Fruit fly (Drosophila melanogaster): ENCODE measurements around the gene Prp40.

The Prp40 gene

DNA sequence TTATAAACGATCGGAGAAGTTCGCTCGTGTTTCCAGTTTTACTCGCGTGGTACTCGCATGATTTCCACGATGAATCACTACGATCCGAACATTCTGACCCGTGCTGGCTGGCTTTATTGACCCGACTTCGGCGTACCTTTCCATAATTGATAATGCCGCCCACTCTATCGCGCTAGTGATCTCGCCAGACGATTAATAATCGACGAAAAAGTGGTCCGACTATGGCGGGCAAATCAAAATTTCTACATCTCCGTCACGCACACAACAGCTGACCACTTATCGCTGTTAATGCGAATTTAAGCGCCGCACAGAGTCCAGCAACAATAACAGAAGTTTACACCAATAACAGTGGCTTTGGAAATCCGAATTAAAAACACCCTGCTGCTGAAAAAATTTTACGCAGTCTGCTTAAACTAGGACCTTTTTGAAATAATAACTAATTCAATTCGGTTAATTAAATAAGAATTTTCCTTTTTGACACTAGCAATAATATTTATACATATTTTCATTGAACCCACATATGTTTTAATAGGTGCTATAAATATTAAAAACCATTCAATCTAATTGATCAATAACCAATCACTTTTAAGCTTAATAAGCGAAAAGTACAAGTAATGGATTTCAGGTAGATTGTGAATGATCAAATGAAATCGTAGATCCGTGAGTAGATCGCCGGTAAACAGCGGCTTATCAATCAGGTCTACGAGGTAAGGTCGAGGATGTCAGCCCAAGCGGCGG lies 32.9 kb downstream of the Prp40 start (continued):
- no peak for TF ChIP-seq CG17912 (GFP tag; optimal IDR thresholded peaks at IDR 0.05)
- TF ChIP-seq CG33213 (GFP tag; optimal IDR thresholded peaks at IDR 0.05) = no peak
- peak; percentile 15 for TF ChIP-seq CG14710 (tag; optimal IDR thresholded peaks at IDR 0.05)
- TF ChIP-seq Aef1 (GFP tag; IDR thresholded peaks at IDR 0.05) = no peak; the same call in 2 of the 3 replicates
- no peak for TF ChIP-seq fru (optimal IDR thresholded peaks at IDR 0.05)
- TF ChIP-seq CG18011 (GFP tag; optimal IDR thresholded peaks at IDR 0.05) = no peak
- TF ChIP-seq CG11560 (tag; IDR thresholded peaks at IDR 0.05) = no peak
- TF ChIP-seq CG30431 (GFP tag; optimal IDR thresholded peaks at IDR 0.05) = no peak
- no peak for TF ChIP-seq CG14860 (GFP tag; IDR thresholded peaks at IDR 0.05; ENCODE audit: partially characterized antibody)
- TF ChIP-seq Atf6 (GFP tag; IDR thresholded peaks at IDR 0.05) = no peak
- no peak for TF ChIP-seq CG17802 (tag; optimal IDR thresholded peaks at IDR 0.05)
- TF ChIP-seq Blimp-1 (GFP tag; optimal IDR thresholded peaks at IDR 0.05) = no peak
- TF ChIP-seq sna (GFP tag; IDR thresholded peaks at IDR 0.05; ENCODE audit: partially characterized antibody) = no peak
- TF ChIP-seq Spps (tag; optimal IDR thresholded peaks at IDR 0.05) = no peak
- TF ChIP-seq Vsx1 (GFP tag; optimal IDR thresholded peaks at IDR 0.05) = no peak
- TF ChIP-seq gt (GFP tag; IDR thresholded peaks at IDR 0.05) = no peak
- TF ChIP-seq CG17568 (GFP tag; optimal IDR thresholded peaks at IDR 0.05) = no peak
- TF ChIP-seq CG13424 (tag; optimal IDR thresholded peaks at IDR 0.05) = peak; percentile 54
- TF ChIP-seq seq (GFP tag; IDR thresholded peaks at IDR 0.05) = peak; percentile 18; the same call in 1 of the 2 replicates
- no peak for TF ChIP-seq gcm (GFP tag; optimal IDR thresholded peaks at IDR 0.05)
- TF ChIP-seq Awh (GFP tag; IDR thresholded peaks at IDR 0.05) = no peak
- TF ChIP-seq CG17186 (GFP tag; optimal IDR thresholded peaks at IDR 0.05) = no peak
- TF ChIP-seq jigr1 (GFP tag; IDR thresholded peaks at IDR 0.05) = no peak
- peak; percentile 55; the same call in 1 of the 2 replicates for TF ChIP-seq CG9932 (GFP tag; IDR thresholded peaks at IDR 0.05)
- TF ChIP-seq CG3726 (GFP tag; IDR thresholded peaks at IDR 0.05) = no peak
- no peak for TF ChIP-seq CG16779 (GFP tag; IDR thresholded peaks at IDR 0.05)
- no peak for TF ChIP-seq kah (GFP tag; optimal IDR thresholded peaks at IDR 0.05)
- no peak for TF ChIP-seq CkIIα-i1 (GFP tag; IDR thresholded peaks at IDR 0.05)
- TF ChIP-seq repo (GFP tag; optimal IDR thresholded peaks at IDR 0.05) = no peak
- TF ChIP-seq Dad (GFP tag; optimal IDR thresholded peaks at IDR 0.05) = no peak
- no peak for TF ChIP-seq Eip74EF (GFP tag; optimal IDR thresholded peaks at IDR 0.05)
- TF ChIP-seq Meics (GFP tag; optimal IDR thresholded peaks at IDR 0.05) = peak; percentile 72
- TF ChIP-seq Ets97D (GFP tag; optimal IDR thresholded peaks at IDR 0.05) = no peak
- peak; percentile 75 for TF ChIP-seq row (GFP tag; IDR thresholded peaks at IDR 0.05)
- no peak for TF ChIP-seq Hr39 (optimal IDR thresholded peaks at IDR 0.05)
- no peak for TF ChIP-seq Oaz (GFP tag; IDR thresholded peaks at IDR 0.05)
- peak; percentile 51 for TF ChIP-seq unc-4 (GFP tag; IDR thresholded peaks at IDR 0.05; ENCODE audit: partially characterized antibody)
- no peak for TF ChIP-seq CG10543 (GFP tag; optimal IDR thresholded peaks at IDR 0.05)
- peak; percentile 56 for TF ChIP-seq CG7839 (tag; optimal IDR thresholded peaks at IDR 0.05)
- no peak for TF ChIP-seq CG42726 (GFP tag; IDR thresholded peaks at IDR 0.05; ENCODE audit: partially characterized antibody)
- TF ChIP-seq CG3838 (GFP tag; optimal IDR thresholded peaks at IDR 0.05) = no peak
- no peak for TF ChIP-seq pan (optimal IDR thresholded peaks at IDR 0.05)
- peak in 1 of 2 experiments; percentile 57 for TF ChIP-seq pan (GFP tag; optimal IDR thresholded peaks at IDR 0.05 in 1 of 2, IDR thresholded peaks at IDR 0.05 in 1 of 2)
- no peak for TF ChIP-seq CG31388 (GFP tag; optimal IDR thresholded peaks at IDR 0.05)
- no peak for TF ChIP-seq Lpt (GFP tag; optimal IDR thresholded peaks at IDR 0.05)
- no peak for TF ChIP-seq Dip2 (GFP tag; IDR thresholded peaks at IDR 0.05)
- TF ChIP-seq ac (GFP tag; optimal IDR thresholded peaks at IDR 0.05) = no peak
- peak; percentile 31 for TF ChIP-seq org-1 (GFP tag; optimal IDR thresholded peaks at IDR 0.05)
- no peak for TF ChIP-seq corto (GFP tag; optimal IDR thresholded peaks at IDR 0.05)
- peak; percentile 45 for TF ChIP-seq CG12104 (GFP tag; optimal IDR thresholded peaks at IDR 0.05)
- no peak for TF ChIP-seq btn (GFP tag; optimal IDR thresholded peaks at IDR 0.05)
